Worm (Caenorhabditis elegans): ENCODE results near the gene doxa-1.

DNA sequence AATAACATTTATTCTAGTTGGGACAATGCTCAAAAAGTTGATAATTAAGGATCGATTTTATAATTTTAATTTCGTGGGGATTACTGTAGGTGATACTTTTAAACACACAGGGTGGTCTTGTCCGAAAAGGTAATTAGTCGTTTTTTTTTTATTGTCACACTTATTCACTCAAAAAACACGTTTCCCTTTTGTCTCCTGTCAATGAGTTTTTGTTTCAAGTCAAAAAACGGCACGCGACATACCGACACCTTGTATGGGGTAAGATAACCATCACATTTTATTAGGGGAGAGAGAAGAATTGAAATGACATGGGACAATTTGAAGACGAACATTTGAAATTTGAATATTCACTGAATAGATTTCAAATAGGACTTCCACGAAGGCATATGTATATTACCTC is 44.2 kb downstream of the doxa-1 start:
- no peak for TF ChIP-seq ztf-29 (GFP tag; IDR thresholded peaks at IDR 0.05)
- no peak for TF ChIP-seq flt-1 (GFP tag; IDR thresholded peaks at IDR 0.05)
- TF ChIP-seq ref-1 (GFP tag; conservative IDR thresholded peaks at IDR 0.05), result no peak
- no peak for TF ChIP-seq tab-1 (GFP tag; IDR thresholded peaks at IDR 0.05)
